Fruit fly (Drosophila melanogaster) whole organism, prepupa: ENCODE data around the gene unk.

Source experiments
- Blimp-1 ChIP-seq: fragments of 200-800 bp; sonication (Bioruptor generic); optimal IDR thresholded peaks from 3 replicates; lab custom pipeline; 2017; ENCODE audit warnings: missing biosample characterization, missing genetic modification characterization, mild to moderate bottlenecking, moderate library complexity, missing genetic modification reagents
- CG10631 ChIP-seq: fragments of 200-800 bp; sonication (Bioruptor generic); optimal IDR thresholded peaks from 2 replicates; lab custom pipeline; 2016; ENCODE audit warnings: missing biosample characterization, missing genetic modification characterization
- CG10669 ChIP-seq: fragments of 200-800 bp; sonication (Bioruptor generic); optimal IDR thresholded peaks from 3 replicates; lab custom pipeline; 2018; ENCODE audit warnings: missing biosample characterization, mild to moderate bottlenecking, missing genetic modification characterization, moderate library complexity
- CG11294 ChIP-seq: fragments of 200-800 bp; sonication (Bioruptor generic); IDR thresholded peaks from 2 replicates; pipeline ENCODE4 v1.3.6; 2022; ENCODE audit warnings: missing biosample characterization, missing genetic modification characterization
- CG11762 ChIP-seq: fragments of 200-800 bp; sonication (Bioruptor generic); optimal IDR thresholded peaks from 3 replicates; lab custom pipeline; 2016; ENCODE audit warnings: missing biosample characterization, missing genetic modification characterization; ENCODE audit not compliant: insufficient read depth
- CG15336 ChIP-seq: fragments of 200-800 bp; sonication (Bioruptor generic); IDR thresholded peaks from 2 replicates; pipeline ENCODE4 v1.3.6; 2022; ENCODE audit warnings: missing biosample characterization, missing genetic modification characterization
- CG1621 ChIP-seq: fragments of 200-800 bp; sonication (Bioruptor generic); optimal IDR thresholded peaks from 3 replicates; lab custom pipeline; 2018; ENCODE audit warnings: missing biosample characterization, mild to moderate bottlenecking, missing genetic modification characterization
- CG16779 ChIP-seq: fragments of 200-800 bp; sonication (Bioruptor generic); optimal IDR thresholded peaks from 3 replicates; lab custom pipeline; 2017; ENCODE audit warnings: missing biosample characterization, mild to moderate bottlenecking, missing genetic modification characterization
- CG3032 ChIP-seq: fragments of 200-800 bp; optimal IDR thresholded peaks from 2 replicates; lab custom pipeline; 2019; ENCODE audit warnings: missing biosample characterization, mild to moderate bottlenecking, missing genetic modification characterization, moderate library complexity
- CG31627 ChIP-seq: fragments of 200-800 bp; sonication (Bioruptor generic); optimal IDR thresholded peaks from 3 replicates; lab custom pipeline; 2016; ENCODE audit warnings: missing biosample characterization, missing genetic modification characterization
- CG34406 ChIP-seq: fragments of 200-800 bp; sonication (Bioruptor generic); optimal IDR thresholded peaks from 3 replicates; lab custom pipeline; 2016; ENCODE audit warnings: missing biosample characterization, missing genetic modification characterization
- CG3919 ChIP-seq: fragments of 200-800 bp; sonication (Bioruptor generic); optimal IDR thresholded peaks from 3 replicates; lab custom pipeline; 2016; ENCODE audit warnings: missing biosample characterization, missing genetic modification characterization
- CG4318 ChIP-seq: fragments of 200-800 bp; sonication (Bioruptor generic); optimal IDR thresholded peaks from 3 replicates; lab custom pipeline; 2017; ENCODE audit warnings: missing biosample characterization, mild to moderate bottlenecking, missing genetic modification characterization
- CG6163 ChIP-seq: fragments of 200-800 bp; sonication (Bioruptor generic); IDR thresholded peaks from 3 replicates; pipeline ENCODE4 v1.3.6; 2022; ENCODE audit warnings: missing biosample characterization, missing genetic modification characterization
- CG6276 ChIP-seq: fragments of 200-800 bp; sonication (Bioruptor generic); optimal IDR thresholded peaks from 2 replicates; lab custom pipeline; 2017; ENCODE audit warnings: missing biosample characterization, mild to moderate bottlenecking, missing genetic modification characterization
- CG6792 ChIP-seq: fragments of 200-800 bp; sonication (Bioruptor generic); optimal IDR thresholded peaks from 3 replicates; lab custom pipeline; 2016; ENCODE audit warnings: missing biosample characterization, missing genetic modification characterization
- CG7368 ChIP-seq: fragments of 200-800 bp; sonication (Bioruptor generic); optimal IDR thresholded peaks from 3 replicates; lab custom pipeline; 2016; ENCODE audit warnings: missing biosample characterization, missing genetic modification characterization
- CG8119 ChIP-seq: fragments of 200-800 bp; sonication (Bioruptor generic); IDR thresholded peaks from 3 replicates; pipeline ENCODE4 v1.3.6; 2022; ENCODE audit warnings: missing biosample characterization, missing genetic modification characterization
- CG8319 ChIP-seq: fragments of 200-800 bp; sonication (Bioruptor generic); optimal IDR thresholded peaks from 3 replicates; lab custom pipeline; 2016; ENCODE audit warnings: missing biosample characterization, missing genetic modification characterization
- CG9139 ChIP-seq: fragments of 200-800 bp; sonication (Bioruptor generic); optimal IDR thresholded peaks from 3 replicates; lab custom pipeline; 2017; ENCODE audit warnings: missing biosample characterization, mild to moderate bottlenecking, missing genetic modification characterization
- Eip93F ChIP-seq: fragments of 200-800 bp; sonication (Bioruptor generic); optimal IDR thresholded peaks from 2 replicates; lab custom pipeline; 2016; ENCODE audit warnings: missing biosample characterization, mild to moderate bottlenecking, missing genetic modification characterization
- Ets96B ChIP-seq: fragments of 200-800 bp; optimal IDR thresholded peaks from 2 replicates; lab custom pipeline; 2019; ENCODE audit warnings: missing biosample characterization, mild to moderate bottlenecking, missing genetic modification characterization, moderate library complexity
- Hr38 ChIP-seq: sonication (Bioruptor generic); optimal IDR thresholded peaks from 2 replicates; lab custom pipeline; 2016; ENCODE audit warnings: missing biosample characterization, missing genetic modification characterization
- Hr39 ChIP-seq: fragments of 200-800 bp; sonication (Bioruptor generic); optimal IDR thresholded peaks from 2 replicates; lab custom pipeline; 2016; ENCODE audit warnings: missing biosample characterization, missing genetic modification characterization
- Hr4 ChIP-seq: fragments of 200-800 bp; sonication (Bioruptor generic); optimal IDR thresholded peaks from 3 replicates; lab custom pipeline; 2016; ENCODE audit warnings: missing biosample characterization, missing genetic modification characterization
- Lpt ChIP-seq: fragments of 200-800 bp; sonication (Bioruptor generic); optimal IDR thresholded peaks from 3 replicates; lab custom pipeline; 2016; ENCODE audit warnings: missing biosample characterization, missing genetic modification characterization
- OdsH ChIP-seq: fragments of 200-800 bp; sonication (Bioruptor generic); optimal IDR thresholded peaks from 3 replicates; lab custom pipeline; 2016; ENCODE audit warnings: missing biosample characterization, missing genetic modification characterization
- Smox ChIP-seq: fragments of 200-800 bp; sonication (Bioruptor generic); optimal IDR thresholded peaks from 3 replicates; lab custom pipeline; 2016; ENCODE audit warnings: missing biosample characterization, missing genetic modification characterization
- Sox102F ChIP-seq: fragments of 200-800 bp; sonication (Bioruptor generic); optimal IDR thresholded peaks from 2 replicates; lab custom pipeline; 2016; ENCODE audit warnings: missing biosample characterization, mild to moderate bottlenecking, missing genetic modification characterization
- Sox14 ChIP-seq: fragments of 200-800 bp; sonication (Bioruptor generic); optimal IDR thresholded peaks from 3 replicates; lab custom pipeline; 2016; ENCODE audit warnings: missing biosample characterization, missing genetic modification characterization
- achi ChIP-seq: fragments of 200-800 bp; sonication (Bioruptor generic); optimal IDR thresholded peaks from 3 replicates; lab custom pipeline; 2016; ENCODE audit warnings: missing biosample characterization, missing genetic modification characterization
- acj6 ChIP-seq: fragments of 200-800 bp; sonication (Bioruptor generic); optimal IDR thresholded peaks from 3 replicates; lab custom pipeline; 2016; ENCODE audit warnings: missing biosample characterization, missing genetic modification characterization
- dac ChIP-seq: fragments of 200-800 bp; sonication (Bioruptor generic); optimal IDR thresholded peaks from 2 replicates; lab custom pipeline; 2017; ENCODE audit warnings: missing biosample characterization, mild to moderate bottlenecking, missing genetic modification characterization
- dsx ChIP-seq: fragments of 200-800 bp; optimal IDR thresholded peaks from 3 replicates; lab custom pipeline; 2019; ENCODE audit warnings: missing biosample characterization, mild to moderate bottlenecking, missing genetic modification characterization, moderate library complexity; ENCODE audit not compliant: poor library complexity, severe bottlenecking
- eg ChIP-seq: fragments of 200-800 bp; sonication (Bioruptor generic); IDR thresholded peaks from 3 replicates; pipeline ENCODE4 v1.3.6; 2022; ENCODE audit warnings: missing biosample characterization, missing genetic modification characterization
- esn ChIP-seq: fragments of 200-800 bp; sonication (Bioruptor generic); optimal IDR thresholded peaks from 2 replicates; lab custom pipeline; 2016; ENCODE audit warnings: missing biosample characterization, mild to moderate bottlenecking, missing genetic modification characterization, moderate library complexity
- fd85E ChIP-seq: fragments of 200-800 bp; sonication (Bioruptor generic); optimal IDR thresholded peaks from 3 replicates; lab custom pipeline; 2016; ENCODE audit warnings: missing biosample characterization, missing genetic modification characterization
- lz ChIP-seq: fragments of 200-800 bp; sonication (Bioruptor generic); optimal IDR thresholded peaks from 3 replicates; lab custom pipeline; 2016; ENCODE audit warnings: missing biosample characterization, missing genetic modification characterization
- net ChIP-seq: fragments of 200-800 bp; sonication (Bioruptor generic); optimal IDR thresholded peaks from 3 replicates; lab custom pipeline; 2016; ENCODE audit warnings: missing biosample characterization, missing genetic modification characterization
- pdm3 ChIP-seq: fragments of 200-800 bp; sonication (Bioruptor generic); optimal IDR thresholded peaks from 3 replicates; lab custom pipeline; 2016; ENCODE audit warnings: missing biosample characterization, missing genetic modification characterization
- salr ChIP-seq, 2 experiments: fragments of 200-800 bp; sonication (Bioruptor generic); optimal IDR thresholded peaks; 3 replicates each; lab custom pipeline; 2016 to 2018; ENCODE audit warnings: missing biosample characterization in 2 of 2, missing genetic modification characterization in 2 of 2, mild to moderate bottlenecking in 1 of 2
- spab ChIP-seq: fragments of 200-800 bp; sonication (Bioruptor generic); optimal IDR thresholded peaks from 2 replicates; lab custom pipeline; 2017; ENCODE audit warnings: missing biosample characterization, mild to moderate bottlenecking, missing genetic modification characterization, missing genetic modification reagents
- ss ChIP-seq, 2 experiments: fragments of 200-800 bp; sonication (Bioruptor generic); optimal IDR thresholded peaks; 2 replicates in 1 of 2; 3 replicates in 1 of 2; lab custom pipeline; 2017 to 2018; ENCODE audit warnings: mild to moderate bottlenecking in 2 of 2, missing biosample characterization in 2 of 2, missing genetic modification characterization in 2 of 2, moderate library complexity in 1 of 2
- svp ChIP-seq: fragments of 200-800 bp; sonication (Bioruptor generic); peaks from one replicate; lab custom pipeline; 2016; ENCODE audit warnings: missing biosample characterization, missing genetic modification characterization
- topi ChIP-seq: fragments of 200-800 bp; sonication (Bioruptor generic); optimal IDR thresholded peaks from 3 replicates; lab custom pipeline; 2016; ENCODE audit warnings: missing biosample characterization, missing genetic modification characterization

unk gene

dm6 chr3R:23174739-23175138, 17.1 kb upstream of the unk start (continued):
- TF ChIP-seq Blimp-1 (GFP tag; lab: Kevin White, UChicago) (no peak), Lpt (no peak), CG9139 (no peak), CG11762 (GFP tag; lab: Kevin White, UChicago) (peak; percentile 33), lz (peak; percentile 60), Sox14 (GFP tag; lab: Kevin White, UChicago) (peak; percentile 75), spab (GFP tag; lab: Kevin White, UChicago) (peak; percentile 53), Sox102F (GFP tag; lab: Kevin White, UChicago) (peak; percentile 76), topi (GFP tag; lab: Kevin White, UChicago) (peak; percentile 63), CG16779 (tag; lab: Kevin White, UChicago) (no peak), CG6792 (GFP tag; lab: Kevin White, UChicago) (peak; percentile 49), CG8319 (GFP tag; lab: Kevin White, UChicago) (no peak), ss (GFP tag; optimal IDR thresholded peaks at IDR 0.05; lab: Kevin White, UChicago) (peak; percentile 12 to 20), CG31627 (GFP tag; lab: Kevin White, UChicago) (peak; percentile 77), dsx (GFP tag; lab: Kevin White, UChicago) (peak; percentile 62), CG11294 (GFP tag; lab: Robert Waterston, UW) (no peak), Hr4 (peak; percentile 83), salr (GFP tag; optimal IDR thresholded peaks at IDR 0.05; lab: Kevin White, UChicago) (peak; percentile 49 to 60)
- TF ChIP-seq, all 60 proteins: peak for 45

- peak; percentile 85 for TF ChIP-seq Blimp-1 (GFP tag; lab: Kevin White, UChicago)
- peak; percentile 62 for TF ChIP-seq pdm3
- peak; percentile 4 for TF ChIP-seq dac (GFP tag; lab: Kevin White, UChicago)
- TF ChIP-seq Sox14 (GFP tag; lab: Kevin White, UChicago), result peak; percentile 76
- peak; percentile 79; the same call in 2 of the 3 replicates for TF ChIP-seq CG8119 (GFP tag; lab: Robert Waterston, UW)
- TF ChIP-seq CG3032 (tag; lab: Kevin White, UChicago), result peak; percentile 80
- TF ChIP-seq salr (GFP tag; optimal IDR thresholded peaks at IDR 0.05; lab: Kevin White, UChicago), result peak in 1 of 2 experiments; percentile 78
- TF ChIP-seq esn (GFP tag; lab: Kevin White, UChicago), result peak; percentile 95
- peak; percentile 44 for TF ChIP-seq dsx (GFP tag; lab: Kevin White, UChicago)
- TF ChIP-seq CG6163 (GFP tag; lab: Robert Waterston, UW), result peak; percentile 94
- TF ChIP-seq CG1621 (tag; lab: Kevin White, UChicago), result peak; percentile 42
- peak; percentile 71 for TF ChIP-seq CG10669 (GFP tag; lab: Kevin White, UChicago)
- peak; percentile 29 for TF ChIP-seq CG4318 (GFP tag; lab: Kevin White, UChicago)
- peak; percentile 53 for TF ChIP-seq spab (GFP tag; lab: Kevin White, UChicago)
- TF ChIP-seq net (GFP tag; lab: Kevin White, UChicago), result peak; percentile 78
- TF ChIP-seq lz, result peak; percentile 88
- TF ChIP-seq Ets96B (tag; lab: Kevin White, UChicago), result peak; percentile 85
- peak; percentile 92 for TF ChIP-seq svp (GFP tag; lab: Kevin White, UChicago)
- peak; percentile 86 for TF ChIP-seq topi (GFP tag; lab: Kevin White, UChicago)
- peak; percentile 78 for TF ChIP-seq CG8319 (GFP tag; lab: Kevin White, UChicago)
- TF ChIP-seq acj6 (GFP tag; lab: Kevin White, UChicago), result peak; percentile 87
- peak; percentile 79 for TF ChIP-seq CG7368 (GFP tag; lab: Kevin White, UChicago)
- peak; percentile 89 for TF ChIP-seq CG3919 (GFP tag; lab: Kevin White, UChicago)
- peak; percentile 93 for TF ChIP-seq eg
- peak; percentile 87 for TF ChIP-seq CG15336 (GFP tag; lab: Robert Waterston, UW)
- peak; percentile 73 for TF ChIP-seq CG6276 (GFP tag; lab: Kevin White, UChicago)
- peak; percentile 83 for TF ChIP-seq Smox (GFP tag; lab: Kevin White, UChicago)
- peak; percentile 64 for TF ChIP-seq Hr4
- peak; percentile 34 to 70 for TF ChIP-seq ss (GFP tag; optimal IDR thresholded peaks at IDR 0.05; lab: Kevin White, UChicago)
- peak; percentile 95 for TF ChIP-seq Eip93F (GFP tag; lab: Kevin White, UChicago)
- TF ChIP-seq CG10631, result peak; percentile 90
- TF ChIP-seq Hr39 (GFP tag; lab: Kevin White, UChicago), result peak; percentile 68
- TF ChIP-seq CG16779 (tag; lab: Kevin White, UChicago), result peak; percentile 76
- peak; percentile 71 for TF ChIP-seq CG31627 (GFP tag; lab: Kevin White, UChicago)
- TF ChIP-seq CG9139, result peak; percentile 40
- peak; percentile 63 for TF ChIP-seq fd85E (GFP tag; lab: Kevin White, UChicago)
- peak; percentile 66 for TF ChIP-seq CG11294 (GFP tag; lab: Robert Waterston, UW)
- TF ChIP-seq achi, result peak; percentile 85
- TF ChIP-seq Hr38, result no peak
- peak; percentile 93 for TF ChIP-seq CG6792 (GFP tag; lab: Kevin White, UChicago)
- TF ChIP-seq CG11762 (GFP tag; lab: Kevin White, UChicago), result peak; percentile 84
- TF ChIP-seq OdsH (GFP tag; lab: Kevin White, UChicago), result peak; percentile 83
- peak; percentile 91 for TF ChIP-seq CG34406
These were observed 15.8 kb upstream of the unk start, which contains the start of gene CG46310 for dm6 chr3R:23173393-23173981. Gene CG46310, plus strand, starts transcription at chr3R:23173873.
